Fruit fly (Drosophila melanogaster) whole organism, prepupa: ENCODE data around the gene CG3348.

Experiments used
- CG10631 ChIP-seq: fragments of 200-800 bp; sonication (Bioruptor generic); optimal IDR thresholded peaks from 2 replicates; lab custom pipeline; 2016; ENCODE audit warnings: missing biosample characterization, missing genetic modification characterization
- CG10669 ChIP-seq: fragments of 200-800 bp; sonication (Bioruptor generic); optimal IDR thresholded peaks from 3 replicates; lab custom pipeline; 2018; ENCODE audit warnings: missing biosample characterization, mild to moderate bottlenecking, missing genetic modification characterization, moderate library complexity
- CG11294 ChIP-seq: fragments of 200-800 bp; sonication (Bioruptor generic); IDR thresholded peaks from 2 replicates; pipeline ENCODE4 v1.3.6; 2022; ENCODE audit warnings: missing biosample characterization, missing genetic modification characterization
- CG11762 ChIP-seq: fragments of 200-800 bp; sonication (Bioruptor generic); optimal IDR thresholded peaks from 3 replicates; lab custom pipeline; 2016; ENCODE audit warnings: missing biosample characterization, missing genetic modification characterization; ENCODE audit not compliant: insufficient read depth
- CG11902 ChIP-seq: fragments of 200-800 bp; sonication (Bioruptor generic); optimal IDR thresholded peaks from 3 replicates; lab custom pipeline; 2016; ENCODE audit warnings: missing biosample characterization, missing genetic modification characterization
- CG15336 ChIP-seq: fragments of 200-800 bp; sonication (Bioruptor generic); IDR thresholded peaks from 2 replicates; pipeline ENCODE4 v1.3.6; 2022; ENCODE audit warnings: missing biosample characterization, missing genetic modification characterization
- CG16779 ChIP-seq: fragments of 200-800 bp; sonication (Bioruptor generic); optimal IDR thresholded peaks from 3 replicates; lab custom pipeline; 2017; ENCODE audit warnings: missing biosample characterization, mild to moderate bottlenecking, missing genetic modification characterization
- CG3032 ChIP-seq: fragments of 200-800 bp; optimal IDR thresholded peaks from 2 replicates; lab custom pipeline; 2019; ENCODE audit warnings: missing biosample characterization, mild to moderate bottlenecking, missing genetic modification characterization, moderate library complexity
- CG32006 ChIP-seq: fragments of 200-800 bp; sonication (Bioruptor generic); optimal IDR thresholded peaks from 3 replicates; lab custom pipeline; 2017; ENCODE audit warnings: missing biosample characterization, mild to moderate bottlenecking, missing genetic modification characterization
- CG3919 ChIP-seq: fragments of 200-800 bp; sonication (Bioruptor generic); optimal IDR thresholded peaks from 3 replicates; lab custom pipeline; 2016; ENCODE audit warnings: missing biosample characterization, missing genetic modification characterization
- CG4318 ChIP-seq: fragments of 200-800 bp; sonication (Bioruptor generic); optimal IDR thresholded peaks from 3 replicates; lab custom pipeline; 2017; ENCODE audit warnings: missing biosample characterization, mild to moderate bottlenecking, missing genetic modification characterization
- CG6163 ChIP-seq: fragments of 200-800 bp; sonication (Bioruptor generic); IDR thresholded peaks from 3 replicates; pipeline ENCODE4 v1.3.6; 2022; ENCODE audit warnings: missing biosample characterization, missing genetic modification characterization
- CG6808 ChIP-seq: fragments of 200-800 bp; sonication (Bioruptor generic); optimal IDR thresholded peaks from 3 replicates; lab custom pipeline; 2017; ENCODE audit warnings: missing biosample characterization, missing genetic modification characterization, mild to moderate bottlenecking, moderate library complexity, missing genetic modification reagents
- CG6854 ChIP-seq: fragments of 200-800 bp; sonication (Bioruptor generic); optimal IDR thresholded peaks from 2 replicates; lab custom pipeline; 2017; ENCODE audit warnings: missing biosample characterization, mild to moderate bottlenecking, missing genetic modification characterization
- CG7368 ChIP-seq: fragments of 200-800 bp; sonication (Bioruptor generic); optimal IDR thresholded peaks from 3 replicates; lab custom pipeline; 2016; ENCODE audit warnings: missing biosample characterization, missing genetic modification characterization
- CG8319 ChIP-seq: fragments of 200-800 bp; sonication (Bioruptor generic); optimal IDR thresholded peaks from 3 replicates; lab custom pipeline; 2016; ENCODE audit warnings: missing biosample characterization, missing genetic modification characterization
- CG8632 ChIP-seq: fragments of 200-800 bp; sonication (Bioruptor generic); optimal IDR thresholded peaks from 3 replicates; lab custom pipeline; 2016; ENCODE audit warnings: missing biosample characterization, missing genetic modification characterization
- CG9139 ChIP-seq: fragments of 200-800 bp; sonication (Bioruptor generic); optimal IDR thresholded peaks from 3 replicates; lab custom pipeline; 2017; ENCODE audit warnings: missing biosample characterization, mild to moderate bottlenecking, missing genetic modification characterization
- Eip75B ChIP-seq: fragments of 200-800 bp; sonication (Bioruptor generic); optimal IDR thresholded peaks from 3 replicates; lab custom pipeline; 2016; ENCODE audit warnings: missing biosample characterization, missing genetic modification characterization
- Eip78C ChIP-seq: fragments of 200-800 bp; sonication (Bioruptor generic); peaks from one replicate; lab custom pipeline; 2016; ENCODE audit warnings: missing biosample characterization, missing genetic modification characterization
- Ets21C ChIP-seq: fragments of 200-800 bp; sonication (Bioruptor generic); optimal IDR thresholded peaks from 3 replicates; lab custom pipeline; 2016; ENCODE audit warnings: missing biosample characterization, missing genetic modification characterization
- Ets96B ChIP-seq: fragments of 200-800 bp; optimal IDR thresholded peaks from 2 replicates; lab custom pipeline; 2019; ENCODE audit warnings: missing biosample characterization, mild to moderate bottlenecking, missing genetic modification characterization, moderate library complexity
- Hr38 ChIP-seq: sonication (Bioruptor generic); optimal IDR thresholded peaks from 2 replicates; lab custom pipeline; 2016; ENCODE audit warnings: missing biosample characterization, missing genetic modification characterization
- Hr39 ChIP-seq: fragments of 200-800 bp; sonication (Bioruptor generic); optimal IDR thresholded peaks from 2 replicates; lab custom pipeline; 2016; ENCODE audit warnings: missing biosample characterization, missing genetic modification characterization
- Hr4 ChIP-seq: fragments of 200-800 bp; sonication (Bioruptor generic); optimal IDR thresholded peaks from 3 replicates; lab custom pipeline; 2016; ENCODE audit warnings: missing biosample characterization, missing genetic modification characterization
- Lpt ChIP-seq: fragments of 200-800 bp; sonication (Bioruptor generic); optimal IDR thresholded peaks from 3 replicates; lab custom pipeline; 2016; ENCODE audit warnings: missing biosample characterization, missing genetic modification characterization
- Met ChIP-seq: fragments of 200-800 bp; sonication (Bioruptor generic); optimal IDR thresholded peaks from 3 replicates; lab custom pipeline; 2016; ENCODE audit warnings: missing biosample characterization, missing genetic modification characterization
- Smox ChIP-seq: fragments of 200-800 bp; sonication (Bioruptor generic); optimal IDR thresholded peaks from 3 replicates; lab custom pipeline; 2016; ENCODE audit warnings: missing biosample characterization, missing genetic modification characterization
- Sox102F ChIP-seq: fragments of 200-800 bp; sonication (Bioruptor generic); optimal IDR thresholded peaks from 2 replicates; lab custom pipeline; 2016; ENCODE audit warnings: missing biosample characterization, mild to moderate bottlenecking, missing genetic modification characterization
- Sox14 ChIP-seq: fragments of 200-800 bp; sonication (Bioruptor generic); optimal IDR thresholded peaks from 3 replicates; lab custom pipeline; 2016; ENCODE audit warnings: missing biosample characterization, missing genetic modification characterization
- Sox15 ChIP-seq: fragments of 200-800 bp; sonication (Bioruptor generic); optimal IDR thresholded peaks from 3 replicates; lab custom pipeline; 2016; ENCODE audit warnings: missing biosample characterization, missing genetic modification characterization
- acj6 ChIP-seq: fragments of 200-800 bp; sonication (Bioruptor generic); optimal IDR thresholded peaks from 3 replicates; lab custom pipeline; 2016; ENCODE audit warnings: missing biosample characterization, missing genetic modification characterization
- cyc ChIP-seq: fragments of 200-800 bp; sonication (Bioruptor generic); optimal IDR thresholded peaks from 3 replicates; lab custom pipeline; 2016; ENCODE audit warnings: missing biosample characterization, missing genetic modification characterization
- dac ChIP-seq: fragments of 200-800 bp; sonication (Bioruptor generic); optimal IDR thresholded peaks from 2 replicates; lab custom pipeline; 2017; ENCODE audit warnings: missing biosample characterization, mild to moderate bottlenecking, missing genetic modification characterization
- dsx ChIP-seq: fragments of 200-800 bp; optimal IDR thresholded peaks from 3 replicates; lab custom pipeline; 2019; ENCODE audit warnings: missing biosample characterization, mild to moderate bottlenecking, missing genetic modification characterization, moderate library complexity; ENCODE audit not compliant: poor library complexity, severe bottlenecking
- esn ChIP-seq: fragments of 200-800 bp; sonication (Bioruptor generic); optimal IDR thresholded peaks from 2 replicates; lab custom pipeline; 2016; ENCODE audit warnings: missing biosample characterization, mild to moderate bottlenecking, missing genetic modification characterization, moderate library complexity
- fd85E ChIP-seq: fragments of 200-800 bp; sonication (Bioruptor generic); optimal IDR thresholded peaks from 3 replicates; lab custom pipeline; 2016; ENCODE audit warnings: missing biosample characterization, missing genetic modification characterization
- fkh ChIP-seq: fragments of 200-800 bp; sonication (Bioruptor generic); optimal IDR thresholded peaks from 3 replicates; lab custom pipeline; 2017; ENCODE audit warnings: missing biosample characterization, mild to moderate bottlenecking, missing genetic modification characterization, moderate library complexity
- lz ChIP-seq: fragments of 200-800 bp; sonication (Bioruptor generic); optimal IDR thresholded peaks from 3 replicates; lab custom pipeline; 2016; ENCODE audit warnings: missing biosample characterization, missing genetic modification characterization
- net ChIP-seq: fragments of 200-800 bp; sonication (Bioruptor generic); optimal IDR thresholded peaks from 3 replicates; lab custom pipeline; 2016; ENCODE audit warnings: missing biosample characterization, missing genetic modification characterization
- pdm3 ChIP-seq: fragments of 200-800 bp; sonication (Bioruptor generic); optimal IDR thresholded peaks from 3 replicates; lab custom pipeline; 2016; ENCODE audit warnings: missing biosample characterization, missing genetic modification characterization
- ss ChIP-seq, 2 experiments: fragments of 200-800 bp; sonication (Bioruptor generic); optimal IDR thresholded peaks; 2 replicates in 1 of 2; 3 replicates in 1 of 2; lab custom pipeline; 2017 to 2018; ENCODE audit warnings: mild to moderate bottlenecking in 2 of 2, missing biosample characterization in 2 of 2, missing genetic modification characterization in 2 of 2, moderate library complexity in 1 of 2
- topi ChIP-seq: fragments of 200-800 bp; sonication (Bioruptor generic); optimal IDR thresholded peaks from 3 replicates; lab custom pipeline; 2016; ENCODE audit warnings: missing biosample characterization, missing genetic modification characterization
- vri ChIP-seq: fragments of 200-800 bp; sonication (Bioruptor generic); optimal IDR thresholded peaks from 3 replicates; lab custom pipeline; 2016; ENCODE audit warnings: missing biosample characterization, mild to moderate bottlenecking, missing genetic modification characterization

CG3348 gene

dm6 chr3R:27270379-27271266 is 21.4 kb downstream of the CG3348 start (continued):
- peak; percentile 6 for TF ChIP-seq Lpt (GFP tag; lab: Kevin White, UChicago)
- TF ChIP-seq lz (GFP tag; lab: Kevin White, UChicago): no peak
- TF ChIP-seq CG8632 (GFP tag; lab: Kevin White, UChicago): no peak
- no peak for TF ChIP-seq Smox
- TF ChIP-seq dsx (GFP tag; lab: Kevin White, UChicago): no peak
- peak; percentile 22 to 44 for TF ChIP-seq ss (GFP tag; optimal IDR thresholded peaks at IDR 0.05; lab: Kevin White, UChicago)
- no peak for TF ChIP-seq CG4318
- TF ChIP-seq CG11294 (GFP tag; lab: Robert Waterston, UW): no peak
- no peak for TF ChIP-seq CG10669 (GFP tag; lab: Kevin White, UChicago)
- TF ChIP-seq CG3919 (GFP tag; lab: Kevin White, UChicago): peak; percentile 27
- TF ChIP-seq fd85E: no peak
- no peak for TF ChIP-seq CG10631 (GFP tag; lab: Kevin White, UChicago)
- no peak for TF ChIP-seq CG11902
- no peak for TF ChIP-seq Hr4
- TF ChIP-seq dac (GFP tag; lab: Kevin White, UChicago): no peak
- no peak for TF ChIP-seq vri (GFP tag; lab: Kevin White, UChicago)
- peak; percentile 54 for TF ChIP-seq Eip78C (GFP tag; lab: Kevin White, UChicago)
- TF ChIP-seq cyc (GFP tag; lab: Kevin White, UChicago): no peak
- no peak for TF ChIP-seq esn (GFP tag; lab: Kevin White, UChicago)
- TF ChIP-seq CG11762 (GFP tag; lab: Kevin White, UChicago): no peak
- no peak for TF ChIP-seq CG3032
- peak; percentile 44 for TF ChIP-seq CG6854
- TF ChIP-seq CG6808 (GFP tag; lab: Kevin White, UChicago): peak; percentile 10
- no peak for TF ChIP-seq Hr39 (GFP tag; lab: Kevin White, UChicago)
- TF ChIP-seq topi: no peak
- no peak for TF ChIP-seq CG7368 (GFP tag; lab: Kevin White, UChicago)
- TF ChIP-seq CG9139 (GFP tag; lab: Kevin White, UChicago): peak; percentile 8
- TF ChIP-seq CG6163: no peak
- TF ChIP-seq pdm3 (GFP tag; lab: Kevin White, UChicago): no peak
- TF ChIP-seq Met: no peak
- TF ChIP-seq Sox14 (GFP tag; lab: Kevin White, UChicago): no peak
- no peak for TF ChIP-seq CG16779 (tag; lab: Kevin White, UChicago)

- no peak for TF ChIP-seq CG9139 (GFP tag; lab: Kevin White, UChicago)
Measured at dm6 chr3R:27265330-27265729, 26.7 kb downstream of the CG3348 start, which contains the start of the genes CG14262 and CG14260. TSS of gene CG14262 (minus strand) at chr3R:27265430. TSS of gene CG14260 (plus strand) at chr3R:27265457.

dm6 chr3R:27263434-27264215 is 28.4 kb downstream of the CG3348 start, which contains the start of gene woc:
TSS of gene woc (minus strand) at chr3R:27264055.
- TF ChIP-seq CG10631 (GFP tag; lab: Kevin White, UChicago) (peak; percentile 57), dsx (GFP tag; lab: Kevin White, UChicago) (peak; percentile 68), cyc (GFP tag; lab: Kevin White, UChicago) (peak; percentile 76), Ets21C (GFP tag; lab: Kevin White, UChicago) (peak; percentile 27), Eip75B (GFP tag; lab: Kevin White, UChicago) (peak; percentile 69), CG15336 (GFP tag; lab: Robert Waterston, UW) (peak; percentile 79), CG6808 (GFP tag; lab: Kevin White, UChicago) (peak; percentile 86), acj6 (GFP tag; lab: Kevin White, UChicago) (peak; percentile 84), Hr38 (GFP tag; lab: Kevin White, UChicago) (peak; percentile 4), Lpt (GFP tag; lab: Kevin White, UChicago) (peak; percentile 77), CG32006 (GFP tag; lab: Kevin White, UChicago) (peak; percentile 92), fkh (GFP tag; lab: Kevin White, UChicago) (peak; percentile 94), CG8632 (GFP tag; lab: Kevin White, UChicago) (peak; percentile 73), Ets96B (tag; lab: Kevin White, UChicago) (peak; percentile 60), Sox102F (GFP tag; lab: Kevin White, UChicago) (no peak), net (GFP tag; lab: Kevin White, UChicago) (peak; percentile 87), CG4318 (no peak), CG9139 (GFP tag; lab: Kevin White, UChicago) (no peak), Smox (no peak), CG3032 (peak; percentile 63), lz (GFP tag; lab: Kevin White, UChicago) (peak; percentile 82), Sox15 (GFP tag; lab: Kevin White, UChicago) (peak; percentile 79), CG8319 (GFP tag; lab: Kevin White, UChicago) (peak; percentile 77)
